Worm (Caenorhabditis elegans) whole organism, mixed stage, embryonic: ENCODE data around the gene srt-18.

ENCODE experiments used
- elt-3 ChIP-seq: fragments of 150-350 bp; optimal IDR thresholded peaks from 2 replicates; lab custom pipeline; 2014; ENCODE audit warnings: missing biosample characterization, missing genetic modification characterization
- hlh-1 ChIP-seq: fragments of 150-350 bp; optimal IDR thresholded peaks from 2 replicates; lab custom pipeline; 2014; ENCODE audit warnings: missing biosample characterization, missing genetic modification reagents, missing genetic modification characterization
- lin-13 ChIP-seq: fragments of 150-350 bp; optimal IDR thresholded peaks from 2 replicates; lab custom pipeline; 2014; ENCODE audit warnings: missing biosample characterization, missing genetic modification characterization
- lsy-2 ChIP-seq: fragments of 150-350 bp; optimal IDR thresholded peaks from 2 replicates; lab custom pipeline; 2014; ENCODE audit warnings: missing biosample characterization, missing genetic modification characterization
- mab-5 ChIP-seq: fragments of 150-350 bp; optimal IDR thresholded peaks from 2 replicates; lab custom pipeline; 2014; ENCODE audit warnings: missing biosample characterization, missing genetic modification characterization
- nhr-237 ChIP-seq: fragments of 150-350 bp; optimal IDR thresholded peaks from 2 replicates; lab custom pipeline; 2014; ENCODE audit warnings: missing biosample characterization, missing genetic modification characterization
- nhr-28 ChIP-seq: fragments of 150-350 bp; optimal IDR thresholded peaks from 2 replicates; lab custom pipeline; 2014; ENCODE audit warnings: missing biosample characterization, missing genetic modification characterization
- snpc-4 ChIP-seq: fragments of 150-350 bp; optimal IDR thresholded peaks from 2 replicates; lab custom pipeline; 2014; ENCODE audit warnings: missing biosample characterization, missing genetic modification characterization
- unc-62 ChIP-seq: fragments of 150-350 bp; optimal IDR thresholded peaks from 2 replicates; lab custom pipeline; 2014; ENCODE audit warnings: missing biosample characterization, missing genetic modification reagents, missing genetic modification characterization

DNA sequence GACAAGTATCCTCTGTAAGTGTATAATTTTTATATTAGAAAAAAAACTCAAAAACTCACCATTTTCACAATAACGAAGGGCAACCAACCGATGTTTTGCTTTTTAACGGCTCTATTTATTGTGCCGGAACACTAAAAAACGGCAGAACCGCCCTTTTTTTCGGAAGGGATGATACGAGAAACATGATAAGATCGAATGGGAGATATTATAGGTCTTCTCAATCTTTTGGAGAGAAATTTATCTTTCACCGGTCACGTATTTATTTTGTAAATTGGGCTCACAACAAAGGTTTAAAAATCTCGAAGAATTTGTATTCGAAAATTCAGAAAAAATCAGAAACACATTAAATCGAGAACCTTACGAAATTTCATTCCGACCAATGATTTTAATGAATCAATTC lies 39.3 kb upstream of the srt-18 start, which contains the start of gene swm-1:
- no peak for TF ChIP-seq snpc-4
- TF ChIP-seq lsy-2, result no peak
- no peak for TF ChIP-seq unc-62 (GFP tag; lab: Kevin White, UChicago)
- TF ChIP-seq nhr-28 (tag; lab: Kevin White, UChicago), result no peak
- no peak for TF ChIP-seq mab-5 (tag; lab: Kevin White, UChicago)
- no peak for TF ChIP-seq elt-3
- no peak for TF ChIP-seq hlh-1
- TF ChIP-seq lin-13 (tag; lab: Kevin White, UChicago), result no peak
- no peak for TF ChIP-seq nhr-237 (tag; lab: Kevin White, UChicago)
